Worm (Caenorhabditis elegans) whole organism, L4/young adult: ENCODE results near the gene acs-7.

Experiments
- W03F9.2 ChIP-seq: fragments of 150-350 bp; optimal IDR thresholded peaks from 2 replicates; lab custom pipeline; 2014; ENCODE audit warnings: missing biosample characterization, missing genetic modification characterization
- him-1 ChIP-seq: sonication (generic microtip); optimal IDR thresholded peaks from 2 replicates; lab custom pipeline; 2016; ENCODE audit warnings: missing genotype, missing genetic modification reagents, missing genetic modification characterization, missing compliant biosample characterization

DNA sequence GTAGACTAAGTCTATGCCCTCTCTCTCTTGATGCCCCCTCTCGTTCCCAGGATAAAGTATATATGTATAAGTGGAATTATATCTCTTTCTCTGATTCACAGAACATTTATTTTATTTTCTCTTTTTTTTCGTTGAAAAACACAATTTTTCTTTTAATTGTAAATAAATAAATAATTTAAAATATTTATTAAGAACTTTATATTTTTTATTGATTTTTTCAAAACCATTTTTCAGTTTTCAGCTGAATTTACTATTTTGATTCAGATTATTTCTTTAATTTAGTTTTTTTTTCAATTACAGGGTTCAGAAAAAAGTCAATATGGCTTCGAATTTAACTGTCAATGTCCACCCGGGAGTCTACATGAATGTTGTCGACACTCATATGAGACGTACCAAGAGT is 39.5 kb downstream of the acs-7 start, which contains the start of gene eif-3.F:
- no peak for TF ChIP-seq W03F9.2 (tag; lab: Kevin White, UChicago)
- TF ChIP-seq him-1 (tag; lab: Kevin White, UChicago): no peak
